Worm (Caenorhabditis elegans) whole organism, young adult: Measurements from ENCODE around the gene tag-164.

Source experiments
- B0035.1 ChIP-seq: sonication (generic microtip); optimal IDR thresholded peaks from 2 replicates; lab custom pipeline; 2016; ENCODE audit warnings: missing genetic modification characterization, mild to moderate bottlenecking, missing compliant biosample characterization, missing genotype, missing genetic modification reagents
- B0336.3 ChIP-seq: fragments of 200-800 bp; sonication (Bioruptor generic); IDR thresholded peaks from 2 replicates; pipeline ENCODE4 v1.3.6; 2022; ENCODE audit warnings: missing genetic modification characterization, missing compliant biosample characterization
- C17E4.6 ChIP-seq: fragments of 200-800 bp; sonication (Bioruptor generic); IDR thresholded peaks from 2 replicates; pipeline ENCODE4 v1.3.6; 2022; ENCODE audit warnings: missing genetic modification reagents, missing genetic modification characterization, missing compliant biosample characterization
- F22D6.2 ChIP-seq: sonication (generic microtip); optimal IDR thresholded peaks from 2 replicates; lab custom pipeline; 2016; ENCODE audit warnings: mild to moderate bottlenecking, missing genetic modification characterization, missing compliant biosample characterization
- F39B2.1 ChIP-seq: fragments of 200-800 bp; sonication (Bioruptor generic); IDR thresholded peaks from 2 replicates; pipeline ENCODE4 v1.3.6; 2022; ENCODE audit warnings: missing genetic modification reagents, missing genetic modification characterization, missing compliant biosample characterization
- T26A5.8 ChIP-seq: sonication (generic microtip); optimal IDR thresholded peaks from 2 replicates; lab custom pipeline; 2016; ENCODE audit warnings: missing genetic modification characterization, missing compliant biosample characterization
- Y53F4B.3 ChIP-seq: fragments of 200-800 bp; sonication (Bioruptor generic); IDR thresholded peaks from 2 replicates; pipeline ENCODE4 v1.3.6; 2022; ENCODE audit warnings: missing genetic modification reagents, missing genetic modification characterization, missing compliant biosample characterization
- Y53G8AR.9 ChIP-seq: fragments of 200-800 bp; sonication (Bioruptor generic); conservative IDR thresholded peaks from 2 replicates; pipeline ENCODE4 v1.3.6; 2022; ENCODE audit warnings: missing genetic modification reagents, missing genetic modification characterization, missing compliant biosample characterization
- Y56A3A.18 ChIP-seq: fragments of 200-800 bp; sonication (Bioruptor generic); IDR thresholded peaks from 2 replicates; pipeline ENCODE4 v1.3.6; 2022; ENCODE audit warnings: missing genetic modification reagents, missing genetic modification characterization, missing compliant biosample characterization
- Y79H2A.3 ChIP-seq: fragments of 200-800 bp; sonication (Bioruptor generic); conservative IDR thresholded peaks from 2 replicates; pipeline ENCODE4 v1.3.6; 2022; ENCODE audit warnings: missing genetic modification reagents, missing genetic modification characterization, missing compliant biosample characterization
- Y95B8A.8 ChIP-seq: fragments of 200-800 bp; sonication (Bioruptor generic); IDR thresholded peaks from 2 replicates; pipeline ENCODE4 v1.3.6; 2022; ENCODE audit warnings: missing genetic modification reagents, missing genetic modification characterization, missing compliant biosample characterization
- aptf-2 ChIP-seq: fragments of 200-800 bp; sonication (Bioruptor generic); conservative IDR thresholded peaks from 2 replicates; pipeline ENCODE4 v1.3.6; 2022; ENCODE audit warnings: missing genetic modification reagents, missing genetic modification characterization, missing compliant biosample characterization
- atf-7 ChIP-seq: sonication (generic microtip); optimal IDR thresholded peaks from 2 replicates; lab custom pipeline; 2017; ENCODE audit warnings: mild to moderate bottlenecking, missing genetic modification characterization, missing compliant biosample characterization
- attf-3 ChIP-seq: fragments of 200-800 bp; sonication (Bioruptor generic); conservative IDR thresholded peaks from 2 replicates; pipeline ENCODE4 v1.3.6; 2022; ENCODE audit warnings: missing genetic modification reagents, missing genetic modification characterization, missing compliant biosample characterization
- attf-6 ChIP-seq: fragments of 200-800 bp; sonication (Bioruptor generic); IDR thresholded peaks from 2 replicates; pipeline ENCODE4 v1.3.6; 2022; ENCODE audit warnings: missing genetic modification reagents, missing genetic modification characterization, missing compliant biosample characterization
- bed-2 ChIP-seq: fragments of 200-800 bp; sonication (Bioruptor generic); IDR thresholded peaks from 2 replicates; pipeline ENCODE4 v1.3.6; 2022; ENCODE audit warnings: missing genetic modification reagents, missing genetic modification characterization, missing compliant biosample characterization
- ceh-27 ChIP-seq: fragments of 200-800 bp; sonication (Bioruptor generic); optimal IDR thresholded peaks from 2 replicates; lab custom pipeline; 2018; ENCODE audit warnings: mild to moderate bottlenecking, missing genetic modification characterization, moderate library complexity, missing compliant biosample characterization
- dpff-1 ChIP-seq: sonication (generic microtip); optimal IDR thresholded peaks from 2 replicates; lab custom pipeline; 2017; ENCODE audit warnings: mild to moderate bottlenecking, missing genetic modification characterization, missing compliant biosample characterization
- egl-44 ChIP-seq: fragments of 200-800 bp; sonication (Bioruptor generic); IDR thresholded peaks from 2 replicates; pipeline ENCODE4 v1.3.6; 2022; ENCODE audit warnings: missing genetic modification reagents, missing genetic modification characterization, missing compliant biosample characterization
- ekl-4 ChIP-seq: fragments of 200-800 bp; sonication (Bioruptor generic); IDR thresholded peaks from 2 replicates; pipeline ENCODE4 v1.3.6; 2022; ENCODE audit warnings: missing genetic modification reagents, missing genetic modification characterization, missing compliant biosample characterization
- ets-4 ChIP-seq: fragments of 200-800 bp; sonication (Bioruptor generic); optimal IDR thresholded peaks from 2 replicates; lab custom pipeline; 2018; ENCODE audit warnings: mild to moderate bottlenecking, missing genetic modification characterization, missing compliant biosample characterization
- fkh-3 ChIP-seq: sonication (generic microtip); optimal IDR thresholded peaks from 2 replicates; lab custom pipeline; 2016; ENCODE audit warnings: mild to moderate bottlenecking, missing genetic modification characterization, missing compliant biosample characterization
- him-1 ChIP-seq: sonication (generic microtip); optimal IDR thresholded peaks from 2 replicates; lab custom pipeline; 2016; ENCODE audit warnings: missing genotype, missing genetic modification reagents, missing genetic modification characterization, missing compliant biosample characterization
- hlh-12 ChIP-seq: sonication (generic microtip); optimal IDR thresholded peaks from 2 replicates; lab custom pipeline; 2016; ENCODE audit warnings: missing genetic modification characterization, missing compliant biosample characterization
- hmg-1.2 ChIP-seq: fragments of 200-800 bp; sonication (Bioruptor generic); IDR thresholded peaks from 2 replicates; pipeline ENCODE4 v1.3.6; 2022; ENCODE audit warnings: missing genetic modification reagents, missing genetic modification characterization, missing compliant biosample characterization
- hmg-20 ChIP-seq: fragments of 200-800 bp; sonication (Bioruptor generic); IDR thresholded peaks from 2 replicates; pipeline ENCODE4 v1.3.6; 2022; ENCODE audit warnings: missing genetic modification reagents, missing genetic modification characterization, missing compliant biosample characterization
- hsf-1 ChIP-seq: fragments of 200-800 bp; sonication (Bioruptor generic); IDR thresholded peaks from 2 replicates; pipeline ENCODE4 v1.3.6; 2022; ENCODE audit warnings: missing genetic modification reagents, missing genetic modification characterization, missing compliant biosample characterization
- lin-40 ChIP-seq: sonication (generic microtip); optimal IDR thresholded peaks from 2 replicates; lab custom pipeline; 2016; ENCODE audit warnings: missing genetic modification characterization, mild to moderate bottlenecking, missing compliant biosample characterization, missing genotype, missing genetic modification reagents
- lin-54 ChIP-seq: fragments of 200-800 bp; sonication (Bioruptor generic); optimal IDR thresholded peaks from 2 replicates; lab custom pipeline; 2018; ENCODE audit warnings: mild to moderate bottlenecking, missing genetic modification characterization, missing compliant biosample characterization
- lir-1 ChIP-seq: fragments of 200-800 bp; sonication (Bioruptor generic); conservative IDR thresholded peaks from 2 replicates; pipeline ENCODE4 v1.3.6; 2022; ENCODE audit warnings: missing genetic modification reagents, missing genetic modification characterization, missing compliant biosample characterization
- madf-10 ChIP-seq: sonication (generic microtip); optimal IDR thresholded peaks from 2 replicates; lab custom pipeline; 2016; ENCODE audit warnings: mild to moderate bottlenecking, missing genetic modification characterization, missing compliant biosample characterization
- mes-4 ChIP-seq: sonication (generic microtip); optimal IDR thresholded peaks from 2 replicates; lab custom pipeline; 2016; ENCODE audit warnings: missing genotype, missing genetic modification characterization, missing compliant biosample characterization
- nfya-1 ChIP-seq: sonication (generic microtip); optimal IDR thresholded peaks from 2 replicates; lab custom pipeline; 2017; ENCODE audit warnings: antibody characterized with exemption, missing compliant biosample characterization, missing genetic modification characterization, borderline replicate concordance; ENCODE audit not compliant: insufficient read depth
- nfyb-1 ChIP-seq: fragments of 200-800 bp; sonication (Bioruptor generic); IDR thresholded peaks from 2 replicates; pipeline ENCODE4 v1.3.6; 2022; ENCODE audit warnings: missing genetic modification reagents, missing genetic modification characterization, missing compliant biosample characterization
- nhr-179 ChIP-seq: sonication (generic microtip); optimal IDR thresholded peaks from 2 replicates; lab custom pipeline; 2016; ENCODE audit warnings: mild to moderate bottlenecking, missing genetic modification characterization, missing compliant biosample characterization
- pha-4 ChIP-seq: fragments of 150-350 bp; sonication (generic microtip); optimal IDR thresholded peaks from 2 replicates; lab custom pipeline; 2014; ENCODE audit warnings: missing biosample characterization, missing genetic modification reagents, missing genetic modification characterization
- rcor-1 ChIP-seq: fragments of 200-800 bp; sonication (Bioruptor generic); IDR thresholded peaks from 2 replicates; pipeline ENCODE4 v1.3.6; 2022; ENCODE audit warnings: missing genetic modification reagents, missing genetic modification characterization, missing compliant biosample characterization
- rec-8 ChIP-seq, 2 experiments: sonication (generic microtip); optimal IDR thresholded peaks; 2 replicates each; lab custom pipeline; 2016; ENCODE audit warnings: mild to moderate bottlenecking in 2 of 2, missing genetic modification characterization in 2 of 2, missing genetic modification reagents in 2 of 2, missing genotype in 2 of 2, missing biosample characterization in 1 of 2, missing compliant biosample characterization in 1 of 2, moderate library complexity in 1 of 2
- sea-2 ChIP-seq: fragments of 200-800 bp; sonication (Bioruptor generic); IDR thresholded peaks from 2 replicates; pipeline ENCODE4 v1.3.6; 2022; ENCODE audit warnings: missing genetic modification characterization, missing compliant biosample characterization
- snpc-4 ChIP-seq, 5 experiments: fragments of 150-350 bp in 1 of 5; sonication (generic microtip) in 4 of 5; optimal IDR thresholded peaks; 2 replicates each; lab custom pipeline; 2014 to 2018; ENCODE audit warnings: missing genetic modification characterization in 5 of 5, missing biosample characterization in 3 of 5, antibody characterized with exemption in 2 of 5, mild to moderate bottlenecking in 2 of 5, missing compliant biosample characterization in 2 of 5, missing genotype in 2 of 5, moderate library complexity in 2 of 5, missing genetic modification reagents in 1 of 5
- tbp1 ChIP-seq: fragments of 200-800 bp; sonication (Bioruptor generic); optimal IDR thresholded peaks from 2 replicates; lab custom pipeline; 2018; ENCODE audit warnings: mild to moderate bottlenecking, missing genetic modification characterization, missing compliant biosample characterization
- tbx-9 ChIP-seq: sonication (generic microtip); optimal IDR thresholded peaks from 2 replicates; lab custom pipeline; 2016; ENCODE audit warnings: borderline replicate concordance, missing genetic modification characterization, inconsistent platforms, missing compliant biosample characterization
- unc-130 ChIP-seq: sonication (generic microtip); optimal IDR thresholded peaks from 2 replicates; lab custom pipeline; 2016; ENCODE audit warnings: missing genetic modification reagents, missing genetic modification characterization, missing compliant biosample characterization
- xnd-1 ChIP-seq: sonication (generic microtip); optimal IDR thresholded peaks from 2 replicates; lab custom pipeline; 2016; ENCODE audit warnings: missing genotype, missing genetic modification reagents, missing genetic modification characterization, missing compliant biosample characterization
- ztf-22 ChIP-seq: fragments of 200-800 bp; sonication (Bioruptor generic); optimal IDR thresholded peaks from 2 replicates; lab custom pipeline; 2018; ENCODE audit warnings: mild to moderate bottlenecking, missing genetic modification characterization, moderate library complexity, missing compliant biosample characterization
- ztf-25 ChIP-seq: fragments of 200-800 bp; sonication (Bioruptor generic); IDR thresholded peaks from 2 replicates; pipeline ENCODE4 v1.3.6; 2022; ENCODE audit warnings: missing genetic modification reagents, missing genetic modification characterization, missing compliant biosample characterization
- ztf-26 ChIP-seq: sonication (generic microtip); optimal IDR thresholded peaks from 2 replicates; lab custom pipeline; 2017; ENCODE audit warnings: missing genetic modification characterization, missing compliant biosample characterization
- ztf-28 ChIP-seq: fragments of 200-800 bp; sonication (Bioruptor generic); IDR thresholded peaks from 2 replicates; pipeline ENCODE4 v1.3.6; 2022; ENCODE audit warnings: missing genetic modification reagents, missing genetic modification characterization, missing compliant biosample characterization

tag-164 gene

DNA sequence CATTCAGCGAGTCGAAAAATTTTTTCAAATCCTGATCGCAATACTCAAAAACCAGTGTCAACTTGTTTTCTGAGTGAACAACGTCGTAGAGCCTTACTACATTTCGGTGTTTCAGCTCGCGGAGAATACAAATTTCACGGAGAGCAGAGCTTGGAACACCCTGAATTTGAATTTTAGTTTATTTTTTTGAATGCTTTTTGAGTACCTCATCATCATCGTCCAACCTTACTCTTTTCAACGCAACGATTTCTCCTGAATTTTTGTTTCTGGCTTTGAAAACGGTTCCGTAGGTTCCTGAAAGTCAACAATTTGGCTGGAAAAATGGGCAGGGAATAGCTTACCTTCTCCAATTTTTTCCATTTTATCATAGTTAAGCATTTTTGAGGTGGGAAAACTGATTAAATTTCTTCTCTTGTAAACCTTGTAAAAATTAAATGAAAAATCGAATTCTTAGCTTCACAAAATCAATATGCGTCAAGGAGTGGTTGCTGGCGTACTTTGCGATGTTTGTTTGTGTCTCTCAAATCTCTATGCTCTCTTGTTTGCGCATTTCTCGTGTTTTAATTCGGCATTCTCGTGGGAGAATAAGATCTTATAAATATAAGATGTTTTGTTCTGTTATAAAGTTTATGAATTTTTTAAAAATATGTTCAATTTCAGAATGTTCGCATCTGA, 6.7 kb downstream of the tag-164 start, which contains the start of gene cdk-5 (continued):
- TF ChIP-seq bed-2 (GFP tag; lab: Robert Waterston, UW): no peak
- peak; percentile 87 for TF ChIP-seq lin-40 (tag; lab: Kevin White, UChicago)
- no peak for TF ChIP-seq him-1 (tag; lab: Kevin White, UChicago)
- no peak for TF ChIP-seq C17E4.6
- peak; percentile 99 for TF ChIP-seq hmg-1.2 (GFP tag; lab: Robert Waterston, UW)
- TF ChIP-seq ztf-22 (GFP tag; lab: Kevin White, UChicago): no peak
- TF ChIP-seq rcor-1: peak; percentile 67
- TF ChIP-seq mes-4 (tag; lab: Kevin White, UChicago): no peak
- no peak for TF ChIP-seq ets-4
- TF ChIP-seq F22D6.2: no peak
- no peak for TF ChIP-seq snpc-4 (GFP tag; optimal IDR thresholded peaks at IDR 0.05; lab: Kevin White, UChicago)
- TF ChIP-seq snpc-4 (tag; optimal IDR thresholded peaks at IDR 0.05; lab: Kevin White, UChicago): peak in 2 of 4 experiments; percentile 54 to 62
- TF ChIP-seq unc-130: no peak
- peak; percentile 84 for TF ChIP-seq lin-54 (GFP tag; lab: Kevin White, UChicago)
- TF ChIP-seq atf-7 (tag; lab: Kevin White, UChicago): peak; percentile 16
- no peak for TF ChIP-seq attf-6 (GFP tag; lab: Robert Waterston, UW)
- TF ChIP-seq ekl-4 (GFP tag; lab: Robert Waterston, UW): peak; percentile 86
- no peak for TF ChIP-seq dpff-1
- TF ChIP-seq nfyb-1 (GFP tag; lab: Robert Waterston, UW): peak; percentile 81
- peak; percentile 27 for TF ChIP-seq ceh-27
- TF ChIP-seq Y95B8A.8 (GFP tag; lab: Robert Waterston, UW): no peak
- TF ChIP-seq ztf-25 (GFP tag; lab: Robert Waterston, UW): no peak
- no peak for TF ChIP-seq Y79H2A.3 (GFP tag; lab: Robert Waterston, UW)
- peak; percentile 76 for TF ChIP-seq hsf-1
- TF ChIP-seq hmg-20 (GFP tag; lab: Robert Waterston, UW): no peak
- peak; percentile 33 for TF ChIP-seq xnd-1 (tag; lab: Kevin White, UChicago)
- TF ChIP-seq attf-3 (GFP tag; lab: Robert Waterston, UW): no peak
- no peak for TF ChIP-seq rec-8 (tag; optimal IDR thresholded peaks at IDR 0.05; lab: Kevin White, UChicago)
- peak; percentile 15 for TF ChIP-seq madf-10 (tag; lab: Kevin White, UChicago)
- TF ChIP-seq nfya-1 (tag; lab: Kevin White, UChicago): no peak
- TF ChIP-seq pha-4 (tag; lab: Kevin White, UChicago): peak; percentile 69
- no peak for TF ChIP-seq fkh-3 (tag; lab: Kevin White, UChicago)
- TF ChIP-seq egl-44: no peak
- peak; percentile 51; the same call in 1 of the 2 replicates for TF ChIP-seq B0336.3 (GFP tag; lab: Robert Waterston, UW)
- no peak for TF ChIP-seq T26A5.8 (tag; lab: Kevin White, UChicago)
- no peak for TF ChIP-seq sea-2
- TF ChIP-seq Y56A3A.18 (GFP tag; lab: Robert Waterston, UW): peak; percentile 52; the same call in 1 of the 2 replicates
- TF ChIP-seq lir-1 (GFP tag; lab: Robert Waterston, UW): no peak
- no peak for TF ChIP-seq F39B2.1 (GFP tag; lab: Robert Waterston, UW)
- TF ChIP-seq Y53F4B.3 (GFP tag; lab: Robert Waterston, UW): no peak
- TF ChIP-seq aptf-2: no peak
- TF ChIP-seq B0035.1: no peak
- TF ChIP-seq ztf-26 (tag; lab: Kevin White, UChicago): no peak
- TF ChIP-seq ztf-28: no peak
- no peak for TF ChIP-seq hlh-12 (tag; lab: Kevin White, UChicago)
- TF ChIP-seq tbp1 (GFP tag; lab: Kevin White, UChicago): peak; percentile 51
- TF ChIP-seq Y53G8AR.9 (GFP tag; lab: Robert Waterston, UW): peak; percentile 87; the same call in 1 of the 2 replicates
- no peak for TF ChIP-seq nhr-179 (tag; lab: Kevin White, UChicago)
- no peak for TF ChIP-seq tbx-9 (tag; lab: Kevin White, UChicago)
